Worm (Caenorhabditis elegans) whole organism, midembryonic: ENCODE results near the gene srw-14.

Source experiments
- T22C8.4 ChIP-seq: fragments of 200-800 bp; sonication (Bioruptor generic); IDR thresholded peaks from 2 replicates; pipeline ENCODE4 v1.3.6; 2022; ENCODE audit warnings: missing genetic modification characterization, missing compliant biosample characterization
- cog-1 ChIP-seq: sonication (generic microtip); optimal IDR thresholded peaks from 2 replicates; lab custom pipeline; 2016; ENCODE audit warnings: missing genetic modification characterization, missing compliant biosample characterization
- med-1 ChIP-seq: sonication (generic microtip); optimal IDR thresholded peaks from 2 replicates; lab custom pipeline; 2017; ENCODE audit warnings: missing genetic modification characterization, mild to moderate bottlenecking, missing compliant biosample characterization, antibody characterized with exemption, missing genetic modification reagents; ENCODE audit not compliant: insufficient read depth
- tab-1 ChIP-seq: fragments of 200-800 bp; sonication (Bioruptor generic); IDR thresholded peaks from 2 replicates; pipeline ENCODE4 v1.3.6; 2022; ENCODE audit warnings: missing genetic modification characterization, missing compliant biosample characterization
- ztf-23 ChIP-seq: fragments of 200-800 bp; sonication (Bioruptor generic); IDR thresholded peaks from 2 replicates; pipeline ENCODE4 v1.3.6; 2022; ENCODE audit warnings: missing genetic modification reagents, missing genetic modification characterization, missing compliant biosample characterization
- ztf-29 ChIP-seq: fragments of 200-800 bp; sonication (Bioruptor generic); IDR thresholded peaks from 2 replicates; pipeline ENCODE4 v1.3.6; 2022; ENCODE audit warnings: missing genetic modification reagents, missing genetic modification characterization, missing compliant biosample characterization

ce11 chrV:15268302-15268701 is 42.6 kb downstream of the srw-14 start, which contains the start of gene srw-22:
- no peak for TF ChIP-seq ztf-29
- TF ChIP-seq med-1 (GFP tag; lab: Kevin White, UChicago) = no peak
- no peak for TF ChIP-seq ztf-23 (GFP tag; lab: Robert Waterston, UW)
- no peak for TF ChIP-seq cog-1 (tag; lab: Kevin White, UChicago)
- no peak for TF ChIP-seq tab-1
- no peak for TF ChIP-seq T22C8.4 (GFP tag; lab: Robert Waterston, UW)
